Fruit fly (Drosophila melanogaster): ENCODE data around the gene CG6833.

Gene CG6833

dm6 chr3L:14064065-14064414, 13.0 kb downstream of the CG6833 start:
- TF ChIP-seq bab1 (GFP tag; optimal IDR thresholded peaks at IDR 0.05) (no peak), Crg-1 (GFP tag; optimal IDR thresholded peaks at IDR 0.05) (no peak), cic (GFP tag; optimal IDR thresholded peaks at IDR 0.05) (no peak), Clk (GFP tag; optimal IDR thresholded peaks at IDR 0.05) (no peak), Mnt (GFP tag; optimal IDR thresholded peaks at IDR 0.05) (no peak), CG7045 (GFP tag; optimal IDR thresholded peaks at IDR 0.05) (no peak), ovo (GFP tag; optimal IDR thresholded peaks at IDR 0.05) (no peak), toe (GFP tag; optimal IDR thresholded peaks at IDR 0.05) (no peak), kay (GFP tag; ENCODE audit: borderline replicate concordance) (no peak)

dm6 chr3L:14071621-14072020, 20.6 kb downstream of the CG6833 start, which contains the start of gene Pex1:
TSS of gene Pex1 (plus strand) at chr3L:14071892.
- TF ChIP-seq Hr96 (GFP tag; optimal IDR thresholded peaks at IDR 0.05) = no peak
- TF ChIP-seq Clk (GFP tag; optimal IDR thresholded peaks at IDR 0.05) = no peak
- TF ChIP-seq CG7101 (tag; optimal IDR thresholded peaks at IDR 0.05) = no peak
- peak; percentile 63 for TF ChIP-seq bab1 (GFP tag; optimal IDR thresholded peaks at IDR 0.05)
- TF ChIP-seq Crg-1 (GFP tag; optimal IDR thresholded peaks at IDR 0.05) = no peak
- TF ChIP-seq tj (GFP tag; optimal IDR thresholded peaks at IDR 0.05) = peak; percentile 60
- no peak for TF ChIP-seq CG7045 (GFP tag; optimal IDR thresholded peaks at IDR 0.05)

- TF ChIP-seq Mnt (GFP tag; optimal IDR thresholded peaks at IDR 0.05) (no peak), Clk (GFP tag; optimal IDR thresholded peaks at IDR 0.05) (no peak), CG33017 (tag; optimal IDR thresholded peaks at IDR 0.05) (no peak), cnc (optimal IDR thresholded peaks at IDR 0.05) (no peak), CG12768 (GFP tag; optimal IDR thresholded peaks at IDR 0.05) (no peak), toe (GFP tag; optimal IDR thresholded peaks at IDR 0.05) (no peak), pad (GFP tag; optimal IDR thresholded peaks at IDR 0.05) (no peak), CG14711 (tag; optimal IDR thresholded peaks at IDR 0.05) (no peak), bab1 (GFP tag; optimal IDR thresholded peaks at IDR 0.05) (no peak)
These were observed 24.5 kb downstream of the CG6833 start, which contains the start of gene btl for dm6 chr3L:14075472-14075871. TSS of gene btl (plus strand) at chr3L:14075772.

- TF ChIP-seq CG7101 (tag; optimal IDR thresholded peaks at IDR 0.05) (no peak), Hr96 (GFP tag; optimal IDR thresholded peaks at IDR 0.05) (no peak), ovo (GFP tag; optimal IDR thresholded peaks at IDR 0.05) (no peak), CG1620 (GFP tag; optimal IDR thresholded peaks at IDR 0.05) (no peak), toe (GFP tag; optimal IDR thresholded peaks at IDR 0.05) (no peak), tj (GFP tag; optimal IDR thresholded peaks at IDR 0.05) (no peak), bab1 (GFP tag; optimal IDR thresholded peaks at IDR 0.05) (no peak), CG12768 (GFP tag; optimal IDR thresholded peaks at IDR 0.05) (no peak), cnc (optimal IDR thresholded peaks at IDR 0.05) (no peak), pad (GFP tag; optimal IDR thresholded peaks at IDR 0.05) (no peak), CG5204 (GFP tag; optimal IDR thresholded peaks at IDR 0.05) (no peak), Crg-1 (GFP tag; optimal IDR thresholded peaks at IDR 0.05) (no peak), Clk (GFP tag; optimal IDR thresholded peaks at IDR 0.05) (no peak), CG11617 (GFP tag; optimal IDR thresholded peaks at IDR 0.05) (no peak), CG33017 (tag; optimal IDR thresholded peaks at IDR 0.05) (no peak), kay (GFP tag; ENCODE audit: borderline replicate concordance) (no peak), cic (GFP tag; optimal IDR thresholded peaks at IDR 0.05) (no peak), CG7045 (GFP tag; optimal IDR thresholded peaks at IDR 0.05) (no peak)
These were observed 25.6 kb downstream of the CG6833 start for dm6 chr3L:14076559-14076958.

DNA sequence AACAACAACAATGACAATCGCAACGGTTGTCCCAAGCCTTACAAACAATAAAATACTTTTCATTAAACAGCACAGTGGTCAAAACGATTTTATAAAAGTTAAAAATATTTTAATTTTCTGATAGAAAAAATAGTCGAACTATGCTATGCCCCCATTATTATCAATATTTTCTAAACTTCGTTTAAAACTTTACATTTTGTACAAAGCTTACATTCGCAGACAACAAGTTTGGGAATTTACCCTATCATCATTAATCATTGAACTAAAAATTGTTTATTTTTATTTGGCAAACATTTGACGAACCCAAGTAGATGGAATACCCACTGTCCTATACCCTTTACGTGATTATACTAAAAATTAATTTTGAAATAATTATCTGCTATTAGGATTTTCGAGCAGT, 27.2 kb downstream of the CG6833 start:
- TF ChIP-seq tj (GFP tag; optimal IDR thresholded peaks at IDR 0.05) = no peak
- TF ChIP-seq CG12768 (GFP tag; optimal IDR thresholded peaks at IDR 0.05) = no peak
- TF ChIP-seq toe (GFP tag; optimal IDR thresholded peaks at IDR 0.05) = no peak
- TF ChIP-seq Mnt (GFP tag; optimal IDR thresholded peaks at IDR 0.05) = no peak
- TF ChIP-seq ovo (GFP tag; optimal IDR thresholded peaks at IDR 0.05) = no peak
- no peak for TF ChIP-seq pad (GFP tag; optimal IDR thresholded peaks at IDR 0.05)
- no peak for TF ChIP-seq CG7101 (tag; optimal IDR thresholded peaks at IDR 0.05)
- TF ChIP-seq bab1 (GFP tag; optimal IDR thresholded peaks at IDR 0.05) = no peak
- TF ChIP-seq Clk (GFP tag; optimal IDR thresholded peaks at IDR 0.05) = no peak
- TF ChIP-seq CG33017 (tag; optimal IDR thresholded peaks at IDR 0.05) = no peak
- TF ChIP-seq CG14711 (tag; optimal IDR thresholded peaks at IDR 0.05) = no peak
- TF ChIP-seq cic (GFP tag; optimal IDR thresholded peaks at IDR 0.05) = no peak
- no peak for TF ChIP-seq kay (GFP tag; ENCODE audit: borderline replicate concordance)
- no peak for TF ChIP-seq cnc (optimal IDR thresholded peaks at IDR 0.05)
- TF ChIP-seq Hr96 (GFP tag; optimal IDR thresholded peaks at IDR 0.05) = no peak
- no peak for TF ChIP-seq CG1620 (GFP tag; optimal IDR thresholded peaks at IDR 0.05)
- no peak for TF ChIP-seq CG11617 (GFP tag; optimal IDR thresholded peaks at IDR 0.05)
- no peak for TF ChIP-seq CG5204 (GFP tag; optimal IDR thresholded peaks at IDR 0.05)
- TF ChIP-seq Crg-1 (GFP tag; optimal IDR thresholded peaks at IDR 0.05) = no peak

dm6 chr3L:14079224-14079623, 28.2 kb downstream of the CG6833 start:
- no peak for TF ChIP-seq CG12768 (GFP tag; optimal IDR thresholded peaks at IDR 0.05)
- TF ChIP-seq ovo (GFP tag; optimal IDR thresholded peaks at IDR 0.05) = no peak
- TF ChIP-seq CG11617 (GFP tag; optimal IDR thresholded peaks at IDR 0.05) = no peak
- TF ChIP-seq Mnt (GFP tag; optimal IDR thresholded peaks at IDR 0.05) = no peak
- TF ChIP-seq kay (GFP tag; ENCODE audit: borderline replicate concordance) = peak; percentile 45
- TF ChIP-seq CG7101 (tag; optimal IDR thresholded peaks at IDR 0.05) = no peak

DNA sequence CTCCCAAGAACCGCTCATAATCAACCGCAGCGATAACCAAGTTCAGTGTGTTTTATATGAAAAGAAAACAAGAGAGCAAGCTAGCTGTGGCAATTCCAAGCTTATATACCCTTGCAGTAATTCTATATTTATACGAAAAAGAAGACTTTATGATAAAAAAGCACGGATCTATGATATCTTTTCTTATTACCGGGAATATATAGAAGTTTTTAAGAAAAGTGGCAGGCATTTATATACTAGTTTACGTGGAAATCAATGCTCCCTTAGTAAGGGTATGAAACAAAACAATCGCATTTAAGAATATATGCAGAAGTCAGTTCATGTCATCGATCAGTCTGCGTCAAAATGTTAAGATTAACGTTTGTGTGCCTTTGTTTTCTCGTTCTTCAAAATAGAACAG, 32.3 kb downstream of the CG6833 start, which contains the start of gene CG8100:
CG8100 (plus strand) TSS at position 333 of the 400 bp plus-strand sequence.
- TF ChIP-seq tj (GFP tag; optimal IDR thresholded peaks at IDR 0.05) (no peak), CG11617 (GFP tag; optimal IDR thresholded peaks at IDR 0.05) (no peak), cic (GFP tag; optimal IDR thresholded peaks at IDR 0.05) (no peak), cnc (optimal IDR thresholded peaks at IDR 0.05) (no peak), CG5204 (GFP tag; optimal IDR thresholded peaks at IDR 0.05) (no peak), toe (GFP tag; optimal IDR thresholded peaks at IDR 0.05) (no peak), CG7101 (tag; optimal IDR thresholded peaks at IDR 0.05) (no peak), bab1 (GFP tag; optimal IDR thresholded peaks at IDR 0.05) (no peak), Mnt (GFP tag; optimal IDR thresholded peaks at IDR 0.05) (no peak), kay (GFP tag; ENCODE audit: borderline replicate concordance) (no peak), CG7045 (GFP tag; optimal IDR thresholded peaks at IDR 0.05) (no peak), CG1620 (GFP tag; optimal IDR thresholded peaks at IDR 0.05) (no peak), CG12768 (GFP tag; optimal IDR thresholded peaks at IDR 0.05) (no peak), pad (GFP tag; optimal IDR thresholded peaks at IDR 0.05) (no peak), Crg-1 (GFP tag; optimal IDR thresholded peaks at IDR 0.05) (no peak), Hr96 (GFP tag; optimal IDR thresholded peaks at IDR 0.05) (no peak)

Measured in whole organism, adult.